Worm (Caenorhabditis elegans): ENCODE results near the gene rev-3.

Gene rev-3

ce11 chrIII:5824450-5824972, 34.1 kb upstream of the rev-3 start:
- TF ChIP-seq dao-5 (tag; optimal IDR thresholded peaks at IDR 0.05): no peak
- no peak for TF ChIP-seq him-1 (tag; optimal IDR thresholded peaks at IDR 0.05)
- TF ChIP-seq W03F9.2 (tag; optimal IDR thresholded peaks at IDR 0.05): no peak

- no peak for TF ChIP-seq dao-5 (tag; optimal IDR thresholded peaks at IDR 0.05)
- no peak for TF ChIP-seq W03F9.2 (tag; optimal IDR thresholded peaks at IDR 0.05)
- no peak for TF ChIP-seq him-1 (tag; optimal IDR thresholded peaks at IDR 0.05)
Observed at ce11 chrIII:5823617-5824016, 33.2 kb upstream of the rev-3 start, which contains the start of gene R12B2.8. R12B2.8 (plus strand) TSS chrIII:5823917.

ce11 chrIII:5822816-5823215, 32.4 kb upstream of the rev-3 start:
- TF ChIP-seq dao-5 (tag; optimal IDR thresholded peaks at IDR 0.05) (no peak), W03F9.2 (tag; optimal IDR thresholded peaks at IDR 0.05) (no peak), him-1 (tag; optimal IDR thresholded peaks at IDR 0.05) (no peak)

ce11 chrIII:5815932-5816331, 25.5 kb upstream of the rev-3 start, which contains the start of gene sma-4:
sma-4 (plus strand) TSS chrIII:5816232.
- TF ChIP-seq W03F9.2 (tag; optimal IDR thresholded peaks at IDR 0.05): no peak
- no peak for TF ChIP-seq him-1 (tag; optimal IDR thresholded peaks at IDR 0.05)
- no peak for TF ChIP-seq dao-5 (tag; optimal IDR thresholded peaks at IDR 0.05)

DNA sequence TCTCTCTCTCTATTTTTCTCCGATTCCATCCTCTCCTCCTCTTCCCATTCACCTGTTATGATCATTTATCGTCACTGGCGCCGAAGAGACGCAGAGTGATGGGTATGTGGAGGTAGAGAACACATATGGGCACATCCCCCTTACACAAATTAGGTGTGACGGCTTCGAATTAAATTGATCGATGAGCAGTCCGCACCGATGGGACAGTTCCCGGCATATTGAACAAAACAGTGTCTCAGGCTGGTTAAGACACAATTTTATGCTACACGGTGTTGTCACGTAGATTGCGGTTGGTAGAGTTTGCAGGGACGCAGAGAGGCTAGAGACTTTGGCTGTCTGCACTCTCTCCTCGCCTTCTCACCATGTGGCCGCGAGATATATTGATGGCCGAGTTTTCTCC, 24.3 kb upstream of the rev-3 start, which contains the start of gene R12B2.7:
R12B2.7 (plus strand) TSS at position 247 of the 400 bp plus-strand sequence.
- TF ChIP-seq him-1 (tag; optimal IDR thresholded peaks at IDR 0.05): no peak
- no peak for TF ChIP-seq W03F9.2 (tag; optimal IDR thresholded peaks at IDR 0.05)
- TF ChIP-seq dao-5 (tag; optimal IDR thresholded peaks at IDR 0.05): no peak

DNA sequence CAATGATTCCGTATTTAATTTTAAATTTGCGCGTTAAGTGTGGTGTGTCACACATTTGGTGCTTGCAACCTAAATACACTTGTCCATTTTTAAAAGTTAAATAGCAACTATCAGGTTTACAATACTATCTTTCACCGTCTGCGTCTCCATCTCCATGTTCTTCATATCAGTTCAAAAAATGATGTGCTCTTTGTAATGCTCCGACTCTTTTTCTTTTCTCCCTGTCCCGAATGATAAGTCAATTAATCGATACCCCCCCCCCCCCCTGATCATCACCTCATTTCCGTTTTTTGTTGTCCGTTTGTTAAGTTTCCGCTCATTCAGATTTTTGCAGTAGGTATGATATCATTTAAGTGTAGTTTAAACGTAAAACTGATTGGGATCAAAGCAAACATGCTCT, 23.6 kb upstream of the rev-3 start:
- TF ChIP-seq him-1 (tag; optimal IDR thresholded peaks at IDR 0.05) (no peak), W03F9.2 (tag; optimal IDR thresholded peaks at IDR 0.05) (no peak), dao-5 (tag; optimal IDR thresholded peaks at IDR 0.05) (no peak)

- TF ChIP-seq him-1 (tag; optimal IDR thresholded peaks at IDR 0.05) (no peak), W03F9.2 (tag; optimal IDR thresholded peaks at IDR 0.05) (peak; percentile 1)
Observed at ce11 chrIII:5813501-5813900, 23.1 kb upstream of the rev-3 start.

DNA sequence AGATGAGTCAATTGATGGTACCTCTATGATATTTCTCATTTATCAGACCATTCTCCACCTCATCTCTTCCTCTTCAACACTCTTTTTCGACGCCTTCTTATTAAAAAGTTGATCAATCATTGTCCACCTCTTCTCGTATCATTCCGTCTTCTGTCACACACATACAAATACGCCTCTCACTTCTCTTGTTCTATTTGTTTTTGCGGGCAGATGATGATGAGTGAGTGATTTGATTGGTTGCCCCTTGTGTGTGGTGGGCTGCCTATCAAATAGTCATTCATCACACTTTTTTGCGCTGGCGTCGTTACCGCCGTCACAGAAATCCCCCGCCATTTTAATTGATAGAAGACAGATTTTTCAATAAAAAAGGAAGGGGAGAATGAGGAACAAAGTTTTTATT, 22.2 kb upstream of the rev-3 start:
- no peak for TF ChIP-seq W03F9.2 (tag; optimal IDR thresholded peaks at IDR 0.05)
- TF ChIP-seq dao-5 (tag; optimal IDR thresholded peaks at IDR 0.05): no peak
- TF ChIP-seq him-1 (tag; optimal IDR thresholded peaks at IDR 0.05): no peak

- TF ChIP-seq him-1 (tag; optimal IDR thresholded peaks at IDR 0.05) (no peak), W03F9.2 (tag; optimal IDR thresholded peaks at IDR 0.05) (no peak), dao-5 (tag; optimal IDR thresholded peaks at IDR 0.05) (no peak)
Observed at ce11 chrIII:5811957-5812356, 21.5 kb upstream of the rev-3 start.

- TF ChIP-seq him-1 (tag; optimal IDR thresholded peaks at IDR 0.05): no peak
- TF ChIP-seq W03F9.2 (tag; optimal IDR thresholded peaks at IDR 0.05): no peak
- TF ChIP-seq dao-5 (tag; optimal IDR thresholded peaks at IDR 0.05): no peak
Observed at ce11 chrIII:5810012-5810411, 19.6 kb upstream of the rev-3 start.

ce11 chrIII:5806720-5807119, 16.3 kb upstream of the rev-3 start, which contains the start of gene R12B2.2:
R12B2.2 (plus strand) TSS chrIII:5807020.
- no peak for TF ChIP-seq dao-5 (tag; optimal IDR thresholded peaks at IDR 0.05)
- TF ChIP-seq W03F9.2 (tag; optimal IDR thresholded peaks at IDR 0.05): no peak
- TF ChIP-seq him-1 (tag; optimal IDR thresholded peaks at IDR 0.05): no peak

DNA sequence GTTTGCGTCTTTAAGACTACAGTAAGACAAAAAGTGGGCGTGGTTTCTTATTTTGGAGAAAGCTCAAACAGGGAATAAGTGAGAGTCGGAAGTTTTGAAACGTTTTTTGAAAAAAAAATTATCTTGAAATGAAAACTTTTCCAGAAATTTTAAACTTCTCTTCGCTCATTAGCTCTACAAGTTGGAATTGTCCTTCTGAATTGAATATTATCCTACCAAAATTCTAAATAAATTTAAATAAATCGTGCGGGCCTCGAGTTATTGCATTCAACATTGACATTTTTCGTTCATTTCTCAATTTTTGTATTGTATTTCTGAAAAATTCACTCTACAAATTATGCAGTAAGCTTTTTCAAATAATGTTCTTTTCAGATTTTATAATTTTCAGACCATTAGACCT, 14.8 kb upstream of the rev-3 start, which contains the start of gene R12B2.3:
R12B2.3 (plus strand) TSS at position 301 of the 400 bp plus-strand sequence.
- TF ChIP-seq W03F9.2 (tag; optimal IDR thresholded peaks at IDR 0.05) (no peak), him-1 (tag; optimal IDR thresholded peaks at IDR 0.05) (no peak), dao-5 (tag; optimal IDR thresholded peaks at IDR 0.05) (no peak)

ce11 chrIII:5802971-5803370, 12.5 kb upstream of the rev-3 start, which contains the start of the genes polq-1 and him-10:
polq-1 (minus strand) TSS chrIII:5803160.
him-10 (plus strand) TSS chrIII:5803260.
- TF ChIP-seq W03F9.2 (tag; optimal IDR thresholded peaks at IDR 0.05) (peak; percentile 42), him-1 (tag; optimal IDR thresholded peaks at IDR 0.05) (no peak), dao-5 (tag; optimal IDR thresholded peaks at IDR 0.05) (no peak)

DNA sequence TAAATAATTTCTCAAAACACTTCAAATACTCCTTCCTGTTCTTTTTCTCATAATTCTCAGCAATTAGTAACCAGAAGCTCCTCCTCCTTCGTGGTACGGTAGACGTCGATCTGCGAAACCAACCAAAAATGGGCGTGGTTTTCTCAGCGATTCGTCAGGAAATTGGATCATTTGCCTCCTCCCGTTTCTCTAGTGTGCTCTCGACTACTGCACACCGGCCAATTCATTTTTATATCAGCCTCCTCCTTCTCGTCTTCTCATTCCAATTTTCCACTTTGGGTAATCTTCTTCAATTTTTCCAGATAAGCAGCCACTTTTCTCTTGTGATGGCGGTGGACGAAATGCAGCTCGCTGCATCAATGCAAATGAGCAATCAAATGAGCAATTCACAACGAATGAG, 8.3 kb upstream of the rev-3 start, which contains the start of gene ceh-10:
ceh-10 (plus strand) TSS at position 301 of the 400 bp plus-strand sequence.
- no peak for TF ChIP-seq him-1 (tag; optimal IDR thresholded peaks at IDR 0.05)
- no peak for TF ChIP-seq dao-5 (tag; optimal IDR thresholded peaks at IDR 0.05)
- no peak for TF ChIP-seq W03F9.2 (tag; optimal IDR thresholded peaks at IDR 0.05)

DNA sequence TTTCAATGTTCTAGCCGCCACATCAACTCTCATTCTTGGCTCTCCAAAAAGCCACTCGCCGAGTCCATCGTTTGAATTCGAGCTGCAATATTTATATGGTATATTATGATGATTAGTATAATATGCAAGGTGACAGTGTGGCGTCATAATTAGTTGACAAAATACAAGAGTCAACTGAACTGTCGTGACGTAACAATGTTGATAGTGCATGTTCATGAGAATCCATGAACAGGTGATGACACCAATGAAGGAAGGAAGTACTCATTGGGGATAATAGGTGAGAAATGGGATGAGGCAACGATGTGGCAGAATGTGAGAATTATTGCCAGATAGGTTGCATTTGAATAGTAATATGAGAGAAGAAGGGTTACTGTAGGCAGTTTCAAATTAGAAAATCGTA, 4.5 kb upstream of the rev-3 start:
- TF ChIP-seq him-1 (tag; optimal IDR thresholded peaks at IDR 0.05): no peak
- TF ChIP-seq dao-5 (tag; optimal IDR thresholded peaks at IDR 0.05): no peak
- TF ChIP-seq W03F9.2 (tag; optimal IDR thresholded peaks at IDR 0.05): no peak
